Fruit fly (Drosophila melanogaster) whole organism, adult: Measurements from ENCODE around the gene CG5390.

Experiments
- CG5204 ChIP-seq: fragments of 200-800 bp; sonication (Bioruptor generic); optimal IDR thresholded peaks from 2 replicates; lab custom pipeline; 2016; ENCODE audit warnings: missing biosample characterization, missing genetic modification characterization
- Mnt ChIP-seq: fragments of 200-800 bp; sonication (Bioruptor generic); optimal IDR thresholded peaks from 2 replicates; lab custom pipeline; 2016; ENCODE audit warnings: missing biosample characterization, mild to moderate bottlenecking, missing genetic modification characterization
- ovo ChIP-seq: fragments of 200-800 bp; sonication (Bioruptor generic); optimal IDR thresholded peaks from 2 replicates; lab custom pipeline; 2016; ENCODE audit warnings: missing biosample characterization, missing genetic modification characterization

- TF ChIP-seq ovo (GFP tag; lab: Kevin White, UChicago) (no peak), CG5204 (GFP tag; lab: Kevin White, UChicago) (no peak), Mnt (no peak)
Observed at dm6 chr2L:10265129-10265528, 41.3 kb downstream of the CG5390 start, which contains the start of gene Mob3.
